Fruit fly (Drosophila melanogaster) whole organism, embryonic: ENCODE data around the gene atl.
A peak's percentile ranks its signal among the peaks of the same experiment; 100 is the strongest.

ENCODE experiments used
- Asciz ChIP-seq: fragments of 200-800 bp; sonication (Bioruptor generic); optimal IDR thresholded peaks from 2 replicates; lab custom pipeline; 2017; ENCODE audit warnings: missing biosample characterization, mild to moderate bottlenecking, missing genetic modification characterization, missing genetic modification reagents
- Atf3 ChIP-seq: fragments of 200-800 bp; sonication (Bioruptor generic); optimal IDR thresholded peaks from 3 replicates; lab custom pipeline; 2016; ENCODE audit warnings: missing biosample characterization, missing genetic modification characterization
- CG10321 ChIP-seq: fragments of 200-800 bp; sonication (Bioruptor generic); IDR thresholded peaks from 2 replicates; pipeline ENCODE4 v1.3.6; 2022; ENCODE audit warnings: missing biosample characterization, missing genetic modification characterization
- CG10366 ChIP-seq: fragments of 200-800 bp; sonication (Bioruptor generic); IDR thresholded peaks from 2 replicates; pipeline ENCODE4 v1.3.6; 2022; ENCODE audit warnings: missing biosample characterization, missing genetic modification characterization
- CG10959 ChIP-seq: fragments of 200-800 bp; sonication (Bioruptor generic); IDR thresholded peaks from 2 replicates; pipeline ENCODE4 v1.3.6; 2022; ENCODE audit warnings: missing biosample characterization, missing genetic modification characterization
- CG11456 ChIP-seq: fragments of 200-800 bp; sonication (Bioruptor generic); IDR thresholded peaks from 3 replicates; pipeline ENCODE4 v1.3.6; 2022; ENCODE audit warnings: missing biosample characterization, missing genetic modification characterization
- CG11560 ChIP-seq: fragments of 200-800 bp; sonication (Bioruptor generic); IDR thresholded peaks from 3 replicates; pipeline ENCODE4 v1.3.6; 2022; ENCODE audit warnings: missing biosample characterization, missing genetic modification characterization
- CG11696 ChIP-seq: fragments of 200-800 bp; sonication (Bioruptor generic); IDR thresholded peaks from 2 replicates; pipeline ENCODE4 v1.3.6; 2022; ENCODE audit warnings: missing biosample characterization, missing genetic modification characterization
- CG12942 ChIP-seq: fragments of 200-800 bp; sonication (Bioruptor generic); optimal IDR thresholded peaks from 3 replicates; lab custom pipeline; 2016; ENCODE audit warnings: missing biosample characterization, missing genetic modification characterization
- CG15011 ChIP-seq: fragments of 200-800 bp; sonication (Bioruptor generic); optimal IDR thresholded peaks from 3 replicates; lab custom pipeline; 2018; ENCODE audit warnings: missing biosample characterization, mild to moderate bottlenecking, missing genetic modification characterization
- CG16863 ChIP-seq: fragments of 200-800 bp; sonication (Bioruptor generic); optimal IDR thresholded peaks from 3 replicates; lab custom pipeline; 2016; ENCODE audit warnings: missing biosample characterization, missing genetic modification characterization
- CG17829 ChIP-seq: fragments of 200-800 bp; optimal IDR thresholded peaks from 2 replicates; lab custom pipeline; 2019; ENCODE audit warnings: missing biosample characterization, mild to moderate bottlenecking, missing genetic modification characterization, moderate library complexity
- CG18011 ChIP-seq: fragments of 200-800 bp; sonication (Bioruptor generic); optimal IDR thresholded peaks from 2 replicates; lab custom pipeline; 2017; ENCODE audit warnings: missing biosample characterization, missing genetic modification characterization, mild to moderate bottlenecking, moderate library complexity, missing genotype
- CG30403 ChIP-seq: fragments of 200-800 bp; sonication (Bioruptor generic); optimal IDR thresholded peaks from 3 replicates; lab custom pipeline; 2016; ENCODE audit warnings: missing biosample characterization, missing genetic modification characterization
- CG3407 ChIP-seq: fragments of 200-800 bp; sonication (Bioruptor generic); optimal IDR thresholded peaks from 2 replicates; lab custom pipeline; 2018; ENCODE audit warnings: missing biosample characterization, mild to moderate bottlenecking, missing genetic modification characterization
- CG42726 ChIP-seq: fragments of 200-800 bp; sonication (Bioruptor generic); IDR thresholded peaks from 2 replicates; pipeline ENCODE4 v1.3.6; 2022; ENCODE audit warnings: missing biosample characterization, missing genetic modification characterization; ENCODE audit not compliant: partially characterized antibody
- CG4328 ChIP-seq: fragments of 200-800 bp; sonication (Bioruptor generic); optimal IDR thresholded peaks from 3 replicates; lab custom pipeline; 2017; ENCODE audit warnings: missing biosample characterization, missing genetic modification reagents, missing genetic modification characterization
- CG4360 ChIP-seq: fragments of 200-800 bp; sonication (Bioruptor generic); IDR thresholded peaks from 2 replicates; pipeline ENCODE4 v1.3.6; 2022; ENCODE audit warnings: missing biosample characterization, missing genetic modification characterization
- CG43689 ChIP-seq: fragments of 200-800 bp; sonication (Bioruptor generic); IDR thresholded peaks from 2 replicates; pipeline ENCODE4 v1.3.6; 2022; ENCODE audit warnings: missing biosample characterization, missing genetic modification characterization
- CG5180 ChIP-seq: fragments of 200-800 bp; sonication (Bioruptor generic); optimal IDR thresholded peaks from 3 replicates; lab custom pipeline; 2017; ENCODE audit warnings: missing biosample characterization, missing genetic modification characterization, mild to moderate bottlenecking, moderate library complexity, missing genetic modification reagents
- CG7928 ChIP-seq: fragments of 200-800 bp; sonication (Bioruptor generic); optimal IDR thresholded peaks from 2 replicates; lab custom pipeline; 2017; ENCODE audit warnings: missing biosample characterization, mild to moderate bottlenecking, missing genetic modification characterization
- CG7987 ChIP-seq: fragments of 200-800 bp; sonication (Bioruptor generic); optimal IDR thresholded peaks from 2 replicates; lab custom pipeline; 2018; ENCODE audit warnings: missing biosample characterization, mild to moderate bottlenecking, missing genetic modification characterization, moderate library complexity
- CG9817 ChIP-seq: fragments of 200-800 bp; sonication (Bioruptor generic); optimal IDR thresholded peaks from 2 replicates; lab custom pipeline; 2018; ENCODE audit warnings: missing biosample characterization, mild to moderate bottlenecking, missing genetic modification characterization, moderate library complexity
- CTCF ChIP-seq: fragments of 200-800 bp; sonication (Bioruptor generic); optimal IDR thresholded peaks from 2 replicates; lab custom pipeline; 2017; ENCODE audit warnings: missing biosample characterization, mild to moderate bottlenecking, missing genetic modification characterization, moderate library complexity
- D19A ChIP-seq: fragments of 200-800 bp; optimal IDR thresholded peaks from 3 replicates; lab custom pipeline; 2019; ENCODE audit warnings: missing biosample characterization, mild to moderate bottlenecking, missing genetic modification characterization, moderate library complexity
- Dref ChIP-seq: fragments of 200-800 bp; sonication (Bioruptor generic); IDR thresholded peaks from 2 replicates; pipeline ENCODE4 v1.3.6; 2022; ENCODE audit warnings: missing biosample characterization, missing genetic modification characterization
- E2f2 ChIP-seq: fragments of 200-800 bp; sonication (Bioruptor generic); IDR thresholded peaks from 2 replicates; pipeline ENCODE4 v1.3.6; 2022; ENCODE audit warnings: missing biosample characterization, missing genetic modification characterization
- Eip74EF ChIP-seq, 2 experiments: fragments of 200-800 bp in 1 of 2; fragments of >200 bp in 1 of 2; sonication (Bioruptor generic) in 1 of 2; optimal IDR thresholded peaks; 2 replicates each; lab custom pipeline; 2017 to 2019; ENCODE audit warnings: missing biosample characterization in 2 of 2, missing genetic modification characterization in 2 of 2, mild to moderate bottlenecking in 1 of 2, moderate library complexity in 1 of 2
- Gug ChIP-seq: fragments of 200-800 bp; sonication (Bioruptor generic); IDR thresholded peaks from 4 replicates; pipeline ENCODE4 v1.3.6; 2022; ENCODE audit warnings: missing biosample characterization, missing genetic modification characterization
- H2.0 ChIP-seq: fragments of 200-800 bp; sonication (Bioruptor generic); IDR thresholded peaks from 2 replicates; pipeline ENCODE4 v1.3.6; 2022; ENCODE audit warnings: missing biosample characterization, missing genetic modification characterization
- HLH4C ChIP-seq: fragments of 200-800 bp; sonication (Bioruptor generic); IDR thresholded peaks from 3 replicates; pipeline ENCODE4 v1.3.6; 2022; ENCODE audit warnings: missing biosample characterization, missing genetic modification characterization; ENCODE audit not compliant: partially characterized antibody
- Hey ChIP-seq: fragments of 200-800 bp; sonication (Bioruptor generic); optimal IDR thresholded peaks from 3 replicates; lab custom pipeline; 2018; ENCODE audit warnings: missing biosample characterization, mild to moderate bottlenecking, missing genetic modification characterization
- Mrtf ChIP-seq: fragments of 200-800 bp; sonication (Bioruptor generic); IDR thresholded peaks from 3 replicates; pipeline ENCODE4 v1.3.6; 2022; ENCODE audit warnings: missing biosample characterization, missing genetic modification characterization
- NfI ChIP-seq: fragments of 200-800 bp; sonication (Bioruptor generic); optimal IDR thresholded peaks from 3 replicates; lab custom pipeline; 2018; ENCODE audit warnings: missing biosample characterization, mild to moderate bottlenecking, missing genetic modification characterization, moderate library complexity
- Scr ChIP-seq: fragments of 200-800 bp; sonication (Bioruptor generic); IDR thresholded peaks from 2 replicates; pipeline ENCODE4 v1.3.6; 2022; ENCODE audit warnings: missing biosample characterization, missing genetic modification characterization; ENCODE audit not compliant: partially characterized antibody
- aop ChIP-seq: fragments of 200-800 bp; sonication (Bioruptor generic); IDR thresholded peaks from 2 replicates; pipeline ENCODE4 v1.3.6; 2022; ENCODE audit warnings: missing biosample characterization, missing genetic modification characterization
- ase ChIP-seq: fragments of 200-800 bp; sonication (Bioruptor generic); IDR thresholded peaks from 3 replicates; pipeline ENCODE4 v1.3.6; 2022; ENCODE audit warnings: missing biosample characterization, missing genetic modification characterization
- az2 ChIP-seq: fragments of 200-800 bp; sonication (Bioruptor generic); optimal IDR thresholded peaks from 3 replicates; lab custom pipeline; 2016; ENCODE audit warnings: missing biosample characterization, missing genetic modification characterization
- dm ChIP-seq: fragments of 200-800 bp; sonication (Bioruptor generic); optimal IDR thresholded peaks from 3 replicates; lab custom pipeline; 2016; ENCODE audit warnings: missing biosample characterization, missing genetic modification characterization
- emc ChIP-seq: fragments of 200-800 bp; sonication (Bioruptor generic); optimal IDR thresholded peaks from 2 replicates; lab custom pipeline; 2016; ENCODE audit warnings: missing biosample characterization, missing genetic modification characterization
- fd64A ChIP-seq: fragments of 200-800 bp; sonication (Bioruptor generic); optimal IDR thresholded peaks from 3 replicates; lab custom pipeline; 2018; ENCODE audit warnings: missing biosample characterization, mild to moderate bottlenecking, missing genetic modification characterization
- fd96Cb ChIP-seq: fragments of 200-800 bp; sonication (Bioruptor generic); optimal IDR thresholded peaks from 2 replicates; lab custom pipeline; 2018; ENCODE audit warnings: missing biosample characterization, mild to moderate bottlenecking, missing genetic modification characterization, moderate library complexity
- ind ChIP-seq: fragments of 200-800 bp; sonication (Bioruptor generic); optimal IDR thresholded peaks from 3 replicates; lab custom pipeline; 2016; ENCODE audit warnings: missing biosample characterization, missing genetic modification characterization
- insv ChIP-seq, 2 experiments: fragments of 200-800 bp; sonication (Bioruptor generic); optimal IDR thresholded peaks; 3 replicates each; lab custom pipeline; 2016 to 2018; ENCODE audit warnings: missing biosample characterization in 2 of 2, missing genetic modification characterization in 2 of 2
- mld ChIP-seq: fragments of 200-800 bp; sonication (Bioruptor generic); IDR thresholded peaks from 3 replicates; pipeline ENCODE4 v1.3.6; 2022; ENCODE audit warnings: missing biosample characterization, missing genetic modification characterization; ENCODE audit not compliant: partially characterized antibody
- oc ChIP-seq: fragments of 200-800 bp; sonication (Bioruptor generic); optimal IDR thresholded peaks from 2 replicates; lab custom pipeline; 2018; ENCODE audit warnings: missing biosample characterization, mild to moderate bottlenecking, missing genetic modification characterization, moderate library complexity
- pzg ChIP-seq: fragments of 200-800 bp; sonication (Bioruptor generic); optimal IDR thresholded peaks from 3 replicates; lab custom pipeline; 2018; ENCODE audit warnings: missing biosample characterization, mild to moderate bottlenecking, missing genetic modification characterization, moderate library complexity
- slp2 ChIP-seq: fragments of 200-800 bp; sonication (Bioruptor generic); optimal IDR thresholded peaks from 2 replicates; lab custom pipeline; 2016; ENCODE audit warnings: missing biosample characterization, missing genetic modification characterization
- tin ChIP-seq: fragments of 200-800 bp; sonication (Bioruptor generic); optimal IDR thresholded peaks from 3 replicates; lab custom pipeline; 2016; ENCODE audit warnings: missing biosample characterization, missing genetic modification characterization
- vnd ChIP-seq: fragments of 200-800 bp; sonication (Bioruptor generic); IDR thresholded peaks from 3 replicates; pipeline ENCODE4 v1.3.6; 2022; ENCODE audit warnings: missing biosample characterization, missing genetic modification characterization; ENCODE audit not compliant: partially characterized antibody
- z ChIP-seq: fragments of 200-800 bp; sonication (Bioruptor generic); IDR thresholded peaks from 3 replicates; pipeline ENCODE4 v1.3.6; 2022; ENCODE audit warnings: missing biosample characterization, missing genetic modification characterization

Gene atl

DNA sequence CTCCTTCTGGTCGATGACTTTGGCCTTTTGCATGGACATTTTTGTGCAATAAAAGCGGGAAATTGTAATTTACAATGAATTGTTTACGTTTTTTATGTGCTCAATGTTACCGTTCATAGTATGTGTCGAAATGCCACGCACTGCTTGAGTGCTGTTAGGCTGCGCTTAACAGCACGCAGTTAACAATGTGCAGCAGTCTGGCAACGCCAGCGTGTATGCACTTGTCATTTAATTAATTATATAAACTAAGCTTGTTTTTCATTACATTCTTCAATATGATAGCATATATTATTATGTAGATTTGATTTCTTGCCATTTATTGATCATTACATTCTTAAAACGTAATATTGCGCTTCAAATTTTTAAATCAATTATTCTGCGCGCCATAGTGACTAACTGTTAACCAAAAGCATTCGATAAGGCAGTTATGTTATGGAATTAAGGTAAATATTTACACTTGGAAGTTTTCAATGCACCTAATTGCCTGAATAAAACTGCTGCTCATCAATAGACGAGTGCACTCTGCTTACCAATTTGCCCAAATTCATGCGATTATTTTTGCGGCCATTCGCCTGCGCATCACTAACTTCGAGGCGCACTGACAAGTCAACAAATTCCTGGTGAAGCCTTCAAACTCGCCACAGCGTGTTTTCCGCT lies 40.3 kb upstream of the atl start, which contains the start of the genes CG13625 and mld (continued):
- TF ChIP-seq CG10959 (GFP tag; lab: Robert Waterston, UW) (no peak), Scr (GFP tag; lab: Robert Waterston, UW) (no peak), CG5180 (GFP tag; lab: Kevin White, UChicago) (no peak), CG16863 (GFP tag; lab: Kevin White, UChicago) (peak; percentile 28), H2.0 (no peak), ind (GFP tag; lab: Kevin White, UChicago) (peak; percentile 13), fd96Cb (tag; lab: Kevin White, UChicago) (no peak), CG12942 (GFP tag; lab: Kevin White, UChicago) (no peak), aop (no peak), CG10366 (GFP tag; lab: Robert Waterston, UW) (no peak), HLH4C (no peak), Hey (no peak), CG11560 (no peak), Dref (no peak), CG3407 (GFP tag; lab: Kevin White, UChicago) (no peak), NfI (GFP tag; lab: Kevin White, UChicago) (peak; percentile 36), fd64A (no peak), D19A (tag; lab: Kevin White, UChicago) (no peak), CG11456 (GFP tag; lab: Robert Waterston, UW) (no peak), CG7987 (GFP tag; lab: Kevin White, UChicago) (no peak), CG10321 (GFP tag; lab: Robert Waterston, UW) (no peak), CG11696 (GFP tag; lab: Robert Waterston, UW) (no peak), vnd (GFP tag; lab: Robert Waterston, UW) (no peak), CTCF (GFP tag; lab: Kevin White, UChicago) (no peak), CG15011 (no peak), CG42726 (GFP tag; lab: Robert Waterston, UW) (no peak), Eip74EF (GFP tag; optimal IDR thresholded peaks at IDR 0.05; lab: Kevin White, UChicago) (no peak), mld (GFP tag; lab: Robert Waterston, UW) (no peak), CG9817 (tag; lab: Kevin White, UChicago) (no peak), CG43689 (GFP tag; lab: Robert Waterston, UW) (no peak), Atf3 (GFP tag; lab: Kevin White, UChicago) (no peak), CG18011 (GFP tag; lab: Kevin White, UChicago) (no peak), CG4360 (no peak), tin (GFP tag; lab: Kevin White, UChicago) (peak; percentile 26), pzg (GFP tag; lab: Kevin White, UChicago) (peak; percentile 87), CG30403 (GFP tag; lab: Kevin White, UChicago) (no peak), dm (GFP tag; lab: Kevin White, UChicago) (peak; percentile 17), slp2 (GFP tag; lab: Kevin White, UChicago) (no peak), Gug (GFP tag; lab: Robert Waterston, UW) (no peak), Asciz (GFP tag; lab: Kevin White, UChicago) (no peak), CG7928 (GFP tag; lab: Kevin White, UChicago) (no peak), CG4328 (GFP tag; lab: Kevin White, UChicago) (no peak), emc (GFP tag; lab: Kevin White, UChicago) (no peak), z (GFP tag; lab: Robert Waterston, UW) (no peak), ase (GFP tag; lab: Robert Waterston, UW) (no peak), oc (no peak), E2f2 (GFP tag; lab: Robert Waterston, UW) (no peak), az2 (GFP tag; lab: Kevin White, UChicago) (no peak), CG17829 (peak; percentile 9), Mrtf (GFP tag; lab: Robert Waterston, UW) (no peak), insv (GFP tag; optimal IDR thresholded peaks at IDR 0.05; lab: Kevin White, UChicago) (no peak)
